Worm (Caenorhabditis elegans) whole organism, L4/young adult: ENCODE results near the gene bgnt-1.2.

ENCODE experiments used
- W03F9.2 ChIP-seq: fragments of 150-350 bp; optimal IDR thresholded peaks from 2 replicates; lab custom pipeline; 2014; ENCODE audit warnings: missing biosample characterization, missing genetic modification characterization
- dao-5 ChIP-seq: sonication (generic microtip); optimal IDR thresholded peaks from 2 replicates; lab custom pipeline; 2016; ENCODE audit warnings: missing genotype, missing genetic modification characterization, moderate library complexity, missing compliant biosample characterization
- him-1 ChIP-seq: sonication (generic microtip); optimal IDR thresholded peaks from 2 replicates; lab custom pipeline; 2016; ENCODE audit warnings: missing genotype, missing genetic modification reagents, missing genetic modification characterization, missing compliant biosample characterization

ce11 chrV:2126996-2127585 is 8.6 kb upstream of the bgnt-1.2 start, which contains the start of gene ldp-1:
- TF ChIP-seq him-1 (tag; lab: Kevin White, UChicago): peak; percentile 75
- no peak for TF ChIP-seq dao-5
- peak; percentile 63 for TF ChIP-seq W03F9.2
